Worm (Caenorhabditis elegans) whole organism, L2 larva: Measurements from ENCODE around the gene srbc-60.

Source experiments
- C34F6.9 ChIP-seq: fragments of 150-350 bp; optimal IDR thresholded peaks from 2 replicates; lab custom pipeline; 2014; ENCODE audit warnings: missing biosample characterization, missing genetic modification characterization
- F13H6.1 ChIP-seq: sonication (generic microtip); optimal IDR thresholded peaks from 2 replicates; lab custom pipeline; 2016; ENCODE audit warnings: missing genetic modification characterization, missing compliant biosample characterization
- R02D3.7 ChIP-seq: fragments of 150-350 bp; optimal IDR thresholded peaks from 2 replicates; lab custom pipeline; 2014; ENCODE audit warnings: missing biosample characterization, missing genetic modification characterization
- Y55F3AM.14 ChIP-seq: fragments of 200-800 bp; sonication (Bioruptor generic); optimal IDR thresholded peaks from 2 replicates; lab custom pipeline; 2018; ENCODE audit warnings: mild to moderate bottlenecking, missing genetic modification characterization, missing compliant biosample characterization
- ZK546.5 ChIP-seq: sonication (generic microtip); optimal IDR thresholded peaks from 2 replicates; lab custom pipeline; 2017; ENCODE audit warnings: missing biosample characterization, missing genetic modification characterization
- alr-1 ChIP-seq: fragments of 150-350 bp; optimal IDR thresholded peaks from 2 replicates; lab custom pipeline; 2014; ENCODE audit warnings: missing biosample characterization, missing genetic modification characterization
- aly-2 ChIP-seq: fragments of 150-350 bp; optimal IDR thresholded peaks from 2 replicates; lab custom pipeline; 2014; ENCODE audit warnings: missing biosample characterization, missing genetic modification characterization
- ama-1 ChIP-seq: fragments of 150-350 bp; optimal IDR thresholded peaks from 2 replicates; lab custom pipeline; 2018; ENCODE audit warnings: inconsistent platforms
- blmp-1 ChIP-seq: sonication (generic microtip); optimal IDR thresholded peaks from 2 replicates; lab custom pipeline; 2017; ENCODE audit warnings: missing genetic modification characterization, mild to moderate bottlenecking, missing compliant biosample characterization, antibody characterized with exemption, moderate library complexity; ENCODE audit not compliant: insufficient read depth
- ceh-16 ChIP-seq: fragments of 150-350 bp; optimal IDR thresholded peaks from 2 replicates; lab custom pipeline; 2014; ENCODE audit warnings: missing biosample characterization, missing genetic modification characterization
- ceh-82 ChIP-seq: fragments of 150-350 bp; optimal IDR thresholded peaks from 2 replicates; lab custom pipeline; 2014; ENCODE audit warnings: missing biosample characterization, missing genetic modification characterization
- crh-2 ChIP-seq: sonication (generic microtip); optimal IDR thresholded peaks from 2 replicates; lab custom pipeline; 2017; ENCODE audit warnings: missing biosample characterization, missing genetic modification characterization
- dmd-4 ChIP-seq: sonication (generic microtip); optimal IDR thresholded peaks from 2 replicates; lab custom pipeline; 2017; ENCODE audit warnings: missing biosample characterization, missing genetic modification characterization
- egl-27 ChIP-seq: sonication (generic microtip); optimal IDR thresholded peaks from 3 replicates; lab custom pipeline; 2017; ENCODE audit warnings: missing biosample characterization, missing genetic modification reagents, missing genetic modification characterization
- elt-1 ChIP-seq: fragments of 150-350 bp; optimal IDR thresholded peaks from 2 replicates; lab custom pipeline; 2014; ENCODE audit warnings: missing biosample characterization, missing genetic modification characterization
- elt-3 ChIP-seq: sonication (generic microtip); optimal IDR thresholded peaks from 2 replicates; lab custom pipeline; 2017; ENCODE audit warnings: missing biosample characterization, missing genetic modification characterization
- fos-1 ChIP-seq: fragments of 150-350 bp; optimal IDR thresholded peaks from 2 replicates; lab custom pipeline; 2014; ENCODE audit warnings: missing biosample characterization, missing genetic modification characterization
- gmeb-1 ChIP-seq: fragments of 150-350 bp; optimal IDR thresholded peaks from 2 replicates; lab custom pipeline; 2014; ENCODE audit warnings: missing biosample characterization, missing genetic modification characterization
- lin-11 ChIP-seq: fragments of 150-350 bp; sonication (generic microtip); optimal IDR thresholded peaks from 2 replicates; lab custom pipeline; 2014; ENCODE audit warnings: missing biosample characterization, missing genetic modification characterization, inconsistent platforms, mixed read lengths
- lin-13 ChIP-seq: fragments of 150-350 bp; optimal IDR thresholded peaks from 2 replicates; lab custom pipeline; 2014; ENCODE audit warnings: missing biosample characterization, missing genetic modification reagents, missing genetic modification characterization
- lin-39 ChIP-seq: fragments of 150-350 bp; optimal IDR thresholded peaks from 2 replicates; lab custom pipeline; 2014; ENCODE audit warnings: missing biosample characterization, missing genetic modification reagents, missing genetic modification characterization
- lsy-2 ChIP-seq, 2 experiments: fragments of 150-350 bp in 1 of 2; sonication (generic microtip) in 1 of 2; optimal IDR thresholded peaks; 2 replicates each; lab custom pipeline; 2014 to 2017; ENCODE audit warnings: missing biosample characterization in 2 of 2, missing genetic modification characterization in 2 of 2
- mab-5 ChIP-seq: fragments of 150-350 bp; optimal IDR thresholded peaks from 2 replicates; lab custom pipeline; 2014; ENCODE audit warnings: missing biosample characterization, missing genetic modification characterization
- mbf-1 ChIP-seq: sonication (generic microtip); optimal IDR thresholded peaks from 2 replicates; lab custom pipeline; 2017; ENCODE audit warnings: missing biosample characterization, missing genetic modification characterization
- mdl-1 ChIP-seq, 2 experiments: fragments of 150-350 bp in 1 of 2; sonication (generic microtip) in 1 of 2; optimal IDR thresholded peaks; 2 replicates each; lab custom pipeline; 2017; ENCODE audit warnings: missing biosample characterization in 2 of 2, missing genetic modification characterization in 2 of 2
- nhr-10 ChIP-seq: sonication (generic microtip); optimal IDR thresholded peaks from 2 replicates; lab custom pipeline; 2017; ENCODE audit warnings: missing biosample characterization, missing genetic modification characterization
- nhr-11 ChIP-seq: fragments of 150-350 bp; optimal IDR thresholded peaks from 2 replicates; lab custom pipeline; 2014; ENCODE audit warnings: missing biosample characterization, missing genetic modification characterization
- nhr-12 ChIP-seq: fragments of 150-350 bp; optimal IDR thresholded peaks from 2 replicates; lab custom pipeline; 2014; ENCODE audit warnings: missing biosample characterization, missing genetic modification characterization
- nhr-129 ChIP-seq: fragments of 150-350 bp; optimal IDR thresholded peaks from 2 replicates; lab custom pipeline; 2014; ENCODE audit warnings: missing biosample characterization, missing genetic modification characterization
- nhr-21 ChIP-seq: fragments of 150-350 bp; optimal IDR thresholded peaks from 2 replicates; lab custom pipeline; 2014; ENCODE audit warnings: missing biosample characterization, missing genetic modification characterization
- nhr-23 ChIP-seq: fragments of 150-350 bp; optimal IDR thresholded peaks from 2 replicates; lab custom pipeline; 2014; ENCODE audit warnings: missing biosample characterization, missing genetic modification reagents, missing genetic modification characterization
- nhr-237 ChIP-seq: fragments of 150-350 bp; optimal IDR thresholded peaks from 2 replicates; lab custom pipeline; 2014; ENCODE audit warnings: missing biosample characterization, missing genetic modification characterization
- nhr-25 ChIP-seq: fragments of 150-350 bp; sonication (generic microtip); optimal IDR thresholded peaks from 3 replicates; lab custom pipeline; 2014; ENCODE audit warnings: missing biosample characterization, missing genetic modification characterization
- nhr-6 ChIP-seq: fragments of 150-350 bp; optimal IDR thresholded peaks from 2 replicates; lab custom pipeline; 2014; ENCODE audit warnings: missing biosample characterization, missing genetic modification characterization
- nhr-77 ChIP-seq: fragments of 150-350 bp; optimal IDR thresholded peaks from 2 replicates; lab custom pipeline; 2014; ENCODE audit warnings: missing biosample characterization, missing genetic modification characterization
- peb-1 ChIP-seq: fragments of 150-350 bp; optimal IDR thresholded peaks from 2 replicates; lab custom pipeline; 2014; ENCODE audit warnings: missing biosample characterization, missing genetic modification characterization
- sem-4 ChIP-seq: fragments of 150-350 bp; optimal IDR thresholded peaks from 2 replicates; lab custom pipeline; 2014; ENCODE audit warnings: missing biosample characterization, missing genetic modification reagents, missing genetic modification characterization
- skn-1 ChIP-seq: sonication (generic microtip); optimal IDR thresholded peaks from 2 replicates; lab custom pipeline; 2017; ENCODE audit warnings: missing biosample characterization, missing genetic modification characterization
- sma-3 ChIP-seq: sonication (generic microtip); optimal IDR thresholded peaks from 2 replicates; lab custom pipeline; 2016; ENCODE audit warnings: missing genetic modification reagents, missing genetic modification characterization, missing compliant biosample characterization
- sma-9 ChIP-seq, 2 experiments: fragments of 150-350 bp in 1 of 2; sonication (generic microtip) in 1 of 2; optimal IDR thresholded peaks; 2 replicates each; lab custom pipeline; 2014 to 2016; ENCODE audit warnings: missing genetic modification characterization in 2 of 2, mild to moderate bottlenecking in 1 of 2, missing biosample characterization in 1 of 2, missing compliant biosample characterization in 1 of 2, missing genetic modification reagents in 1 of 2, moderate library complexity in 1 of 2
- snpc-4 ChIP-seq: fragments of 150-350 bp; optimal IDR thresholded peaks from 2 replicates; lab custom pipeline; 2014; ENCODE audit warnings: missing biosample characterization, missing genetic modification characterization
- unc-39 ChIP-seq: fragments of 150-350 bp; optimal IDR thresholded peaks from 2 replicates; lab custom pipeline; 2014; ENCODE audit warnings: missing biosample characterization, missing genetic modification characterization
- unc-55 ChIP-seq: fragments of 150-350 bp; sonication (generic microtip); optimal IDR thresholded peaks from 3 replicates; lab custom pipeline; 2014; ENCODE audit warnings: missing biosample characterization, missing genetic modification reagents, missing genetic modification characterization
- unc-62 ChIP-seq: fragments of 150-350 bp; optimal IDR thresholded peaks from 2 replicates; lab custom pipeline; 2014; ENCODE audit warnings: missing biosample characterization, missing genetic modification reagents, missing genetic modification characterization
- zag-1 ChIP-seq: fragments of 150-350 bp; optimal IDR thresholded peaks from 2 replicates; lab custom pipeline; 2014; ENCODE audit warnings: missing biosample characterization, missing genetic modification characterization
- ztf-1 ChIP-seq: fragments of 200-800 bp; sonication (Bioruptor generic); conservative IDR thresholded peaks from 2 replicates; pipeline ENCODE4 v1.3.6; 2022; ENCODE audit warnings: missing genetic modification characterization, missing compliant biosample characterization
- ztf-11 ChIP-seq: sonication (generic microtip); optimal IDR thresholded peaks from 2 replicates; lab custom pipeline; 2017; ENCODE audit warnings: missing biosample characterization, missing genetic modification characterization
- ztf-4 ChIP-seq: fragments of 150-350 bp; optimal IDR thresholded peaks from 2 replicates; lab custom pipeline; 2014; ENCODE audit warnings: missing biosample characterization, missing genetic modification characterization

Gene srbc-60

DNA sequence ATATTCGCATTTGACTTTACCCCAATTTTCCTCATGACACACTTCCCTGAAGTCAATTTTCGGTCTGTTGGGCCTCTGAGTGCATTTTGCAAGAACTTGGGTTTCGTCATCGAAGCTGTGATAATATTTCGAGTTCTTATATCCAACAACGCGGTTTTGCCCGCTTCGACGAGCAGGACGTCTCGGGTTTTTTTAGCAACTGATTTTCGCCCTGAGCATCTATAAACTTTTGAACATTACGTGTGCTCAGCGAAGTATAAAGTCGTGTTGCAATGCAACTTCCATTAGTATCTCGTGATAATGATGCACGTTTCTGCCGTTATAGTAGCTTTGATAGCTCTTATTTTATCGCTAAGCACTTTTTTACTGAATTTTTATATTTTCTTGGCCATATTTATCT is at the start of gene srbc-60:
Gene srbc-60, plus strand, starts transcription at position 301 of the 400 bp plus-strand sequence.
- TF ChIP-seq nhr-25 (tag; lab: Kevin White, UChicago) (no peak), peb-1 (tag; lab: Kevin White, UChicago) (no peak)

DNA sequence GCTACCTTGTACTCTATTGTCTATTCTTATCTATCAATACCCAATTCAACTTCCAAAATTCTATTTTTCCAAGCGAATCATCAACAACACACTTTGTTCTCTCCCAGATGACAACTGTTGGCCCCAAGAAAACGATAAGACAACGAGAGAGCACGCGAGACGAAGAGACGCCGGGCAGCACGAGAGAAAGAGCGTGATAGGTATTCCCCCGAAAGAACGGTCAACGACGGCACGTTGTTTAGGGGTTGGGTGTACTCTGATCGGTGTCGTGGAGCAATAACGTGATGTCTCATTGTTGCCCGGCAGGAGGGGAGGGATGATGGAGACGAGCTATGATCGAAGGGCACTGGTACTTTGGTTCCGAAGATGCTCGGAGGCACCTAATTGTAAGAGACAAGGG is 48.8 kb upstream of the srbc-60 start:
- TF ChIP-seq snpc-4 (tag; lab: Kevin White, UChicago) (peak; percentile 42), nhr-11 (no peak), skn-1 (tag; lab: Kevin White, UChicago) (no peak), mdl-1 (tag; optimal IDR thresholded peaks at IDR 0.05; lab: Kevin White, UChicago) (peak; percentile 97 to 98), fos-1 (tag; lab: Kevin White, UChicago) (peak; percentile 83), unc-39 (tag; lab: Kevin White, UChicago) (no peak), crh-2 (tag; lab: Kevin White, UChicago) (peak; percentile 94), lin-11 (no peak), C34F6.9 (peak; percentile 51), ztf-11 (tag; lab: Kevin White, UChicago) (no peak), nhr-77 (peak; percentile 39), elt-3 (tag; lab: Kevin White, UChicago) (no peak), sem-4 (tag; lab: Kevin White, UChicago) (peak; percentile 48), elt-1 (tag; lab: Kevin White, UChicago) (no peak), ztf-4 (tag; lab: Kevin White, UChicago) (peak; percentile 89), nhr-23 (tag; lab: Kevin White, UChicago) (no peak), ama-1 (lab: Kevin White, UChicago) (peak; percentile 82), lsy-2 (tag; optimal IDR thresholded peaks at IDR 0.05; lab: Kevin White, UChicago) (peak in 1 of 2 experiments; percentile 80), peb-1 (tag; lab: Kevin White, UChicago) (no peak), blmp-1 (tag; lab: Kevin White, UChicago) (peak; percentile 14), ceh-82 (no peak), zag-1 (tag; lab: Kevin White, UChicago) (no peak), Y55F3AM.14 (GFP tag; lab: Kevin White, UChicago) (peak; percentile 94), nhr-25 (tag; lab: Kevin White, UChicago) (peak; percentile 85), gmeb-1 (peak; percentile 82), nhr-129 (tag; lab: Kevin White, UChicago) (peak; percentile 96), nhr-21 (peak; percentile 95), sma-9 (GFP tag; optimal IDR thresholded peaks at IDR 0.05; lab: Kevin White, UChicago) (peak; percentile 99), sma-9 (tag; optimal IDR thresholded peaks at IDR 0.05; lab: Kevin White, UChicago) (peak; percentile 46), unc-62 (peak; percentile 11), mbf-1 (tag; lab: Kevin White, UChicago) (no peak), nhr-6 (tag; lab: Kevin White, UChicago) (peak; percentile 49), egl-27 (peak; percentile 74), nhr-237 (tag; lab: Kevin White, UChicago) (no peak), ztf-1 (GFP tag; lab: Robert Waterston, UW) (no peak), sma-3 (GFP tag; lab: Kevin White, UChicago) (peak; percentile 97), lin-39 (tag; lab: Kevin White, UChicago) (no peak), nhr-12 (tag; lab: Kevin White, UChicago) (no peak), nhr-10 (tag; lab: Kevin White, UChicago) (peak; percentile 13), lin-13 (peak; percentile 33), dmd-4 (no peak), mab-5 (tag; lab: Kevin White, UChicago) (peak; percentile 62), R02D3.7 (tag; lab: Kevin White, UChicago) (no peak), F13H6.1 (tag; lab: Kevin White, UChicago) (peak; percentile 97), alr-1 (tag; lab: Kevin White, UChicago) (no peak), aly-2 (tag; lab: Kevin White, UChicago) (no peak), ceh-16 (tag; lab: Kevin White, UChicago) (no peak), unc-55 (no peak), ZK546.5 (tag; lab: Kevin White, UChicago) (no peak)
